In the genomic region with DNA sequence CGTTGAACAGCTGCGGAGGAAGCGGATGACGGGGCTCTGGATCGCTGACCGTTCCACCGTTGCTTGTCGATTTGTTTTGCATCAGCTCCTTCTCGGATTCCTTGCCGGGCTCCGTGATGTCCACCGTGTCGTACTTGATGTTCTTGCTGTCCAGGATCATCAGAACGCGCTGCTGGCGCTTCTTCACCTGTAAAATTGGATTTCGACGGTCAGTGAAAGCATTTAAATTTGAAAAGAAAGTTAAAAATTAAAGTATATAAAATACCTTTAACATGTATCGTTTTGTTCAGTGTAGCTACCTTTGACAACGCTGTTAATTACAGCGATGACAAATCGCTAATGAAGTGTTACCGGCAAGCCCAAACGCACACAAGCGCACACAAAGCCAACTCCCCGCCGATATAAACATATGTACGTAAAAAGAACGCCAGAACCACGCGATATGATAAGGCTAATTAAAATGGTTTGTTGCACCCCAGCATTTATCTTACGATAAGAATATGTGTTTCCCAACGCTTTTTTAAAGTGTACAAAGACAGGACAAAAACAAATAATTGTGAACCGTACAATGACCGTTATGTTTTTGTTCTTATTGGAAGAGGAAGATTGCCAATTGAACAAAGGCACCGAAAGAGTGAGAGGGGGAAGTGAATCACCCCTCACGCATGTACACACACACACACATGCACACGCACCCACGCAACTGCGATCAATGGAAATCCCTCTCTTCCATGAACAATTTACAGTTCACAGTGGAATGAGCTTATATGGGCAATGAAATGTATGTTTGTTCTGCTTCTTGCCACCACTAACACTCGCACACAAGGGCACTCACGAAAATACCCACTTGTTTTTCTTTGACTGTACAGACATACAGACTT, we compare ENCODE assay signal across 5 fruit fly cellular contexts.
TF ChIP-seq lines count a peak whose summit lies in the region.

No protein-coding gene starts in this region.

- peak; percentile 39 for TF ChIP-seq CTCF in whole organism, embryonic (GFP tag; optimal IDR thresholded peaks at IDR 0.05; lab: Kevin White, UChicago)

TF ChIP-seq in whole organism, adult, 20 proteins besides CTCF, POLR2A, EP300 and RAD21:
- TF ChIP-seq ovo (GFP tag; optimal IDR thresholded peaks at IDR 0.05; lab: Kevin White, UChicago) (peak; percentile 91), kay (GFP tag; lab: Kevin White, UChicago; ENCODE audit: borderline replicate concordance) (peak; percentile 92), CG12768 (GFP tag; optimal IDR thresholded peaks at IDR 0.05; lab: Kevin White, UChicago) (no peak), toe (GFP tag; optimal IDR thresholded peaks at IDR 0.05; lab: Kevin White, UChicago) (no peak), Hr96 (GFP tag; optimal IDR thresholded peaks at IDR 0.05; lab: Kevin White, UChicago) (no peak), Mnt (GFP tag; optimal IDR thresholded peaks at IDR 0.05; lab: Kevin White, UChicago) (peak; percentile 44), CG7101 (tag; optimal IDR thresholded peaks at IDR 0.05; lab: Kevin White, UChicago) (no peak), pad (GFP tag; optimal IDR thresholded peaks at IDR 0.05; lab: Kevin White, UChicago) (peak; percentile 99), Crg-1 (GFP tag; optimal IDR thresholded peaks at IDR 0.05; lab: Kevin White, UChicago) (peak; percentile 7), cic (GFP tag; optimal IDR thresholded peaks at IDR 0.05; lab: Kevin White, UChicago) (peak; percentile 50), CG11617 (GFP tag; optimal IDR thresholded peaks at IDR 0.05; lab: Kevin White, UChicago) (peak; percentile 5)

TF ChIP-seq in whole organism, embryonic, 481 proteins besides CTCF, POLR2A, EP300 and RAD21 (continues in another document):
- peak; percentile 31 for TF ChIP-seq ems (GFP tag; optimal IDR thresholded peaks at IDR 0.05; lab: Kevin White, UChicago)
- TF ChIP-seq unpg (GFP tag; optimal IDR thresholded peaks at IDR 0.05; lab: Kevin White, UChicago), result peak; percentile 59
- TF ChIP-seq fd64A (GFP tag; optimal IDR thresholded peaks at IDR 0.05; lab: Kevin White, UChicago), result no peak
- TF ChIP-seq az2 (GFP tag; optimal IDR thresholded peaks at IDR 0.05; lab: Kevin White, UChicago), result peak; percentile 1
- no peak for TF ChIP-seq ro (GFP tag; IDR thresholded peaks at IDR 0.05; lab: Robert Waterston, UW)
- peak; percentile 9 for TF ChIP-seq CG12391 (tag; optimal IDR thresholded peaks at IDR 0.05; lab: Kevin White, UChicago)
- peak; percentile 29 for TF ChIP-seq fd96Cb (tag; optimal IDR thresholded peaks at IDR 0.05; lab: Kevin White, UChicago)
- TF ChIP-seq hkb (optimal IDR thresholded peaks at IDR 0.05; lab: Kevin White, UChicago), result no peak
- TF ChIP-seq hkb (GFP tag; IDR thresholded peaks at IDR 0.05; lab: Robert Waterston, UW), result peak; percentile 43
- peak; percentile 31 for TF ChIP-seq Hmr (GFP tag; optimal IDR thresholded peaks at IDR 0.05; lab: Kevin White, UChicago)
- TF ChIP-seq CG15269 (tag; optimal IDR thresholded peaks at IDR 0.05; lab: Kevin White, UChicago), result peak; percentile 54
- TF ChIP-seq CG8478 (optimal IDR thresholded peaks at IDR 0.05; lab: Kevin White, UChicago), result no peak
- TF ChIP-seq Atf6 (GFP tag; IDR thresholded peaks at IDR 0.05; lab: Robert Waterston, UW), result peak; percentile 50; the same call in 1 of the 2 replicates
- no peak for TF ChIP-seq CG1792 (GFP tag; optimal IDR thresholded peaks at IDR 0.05; lab: Kevin White, UChicago)
- TF ChIP-seq ara (GFP tag; IDR thresholded peaks at IDR 0.05; lab: Robert Waterston, UW), result 0 out of 2 replicates have a peak, but pooled peaks have one; percentile 43
- no peak for TF ChIP-seq jigr1 (GFP tag; IDR thresholded peaks at IDR 0.05; lab: Robert Waterston, UW)
- peak; percentile 48 for TF ChIP-seq CG12769 (tag; optimal IDR thresholded peaks at IDR 0.05; lab: Kevin White, UChicago)

TF ChIP-seq in whole organism, prepupa, 60 proteins besides CTCF, POLR2A, EP300 and RAD21 (continues in another document):
- no peak for TF ChIP-seq dac (GFP tag; optimal IDR thresholded peaks at IDR 0.05; lab: Kevin White, UChicago)
- TF ChIP-seq Eip75B (GFP tag; optimal IDR thresholded peaks at IDR 0.05; lab: Kevin White, UChicago), result no peak
- TF ChIP-seq eg (GFP tag; IDR thresholded peaks at IDR 0.05; lab: Robert Waterston, UW), result no peak
- TF ChIP-seq fkh (GFP tag; optimal IDR thresholded peaks at IDR 0.05; lab: Kevin White, UChicago), result peak; percentile 77
- no peak for TF ChIP-seq CG8319 (GFP tag; optimal IDR thresholded peaks at IDR 0.05; lab: Kevin White, UChicago)
- TF ChIP-seq CG8632 (GFP tag; optimal IDR thresholded peaks at IDR 0.05; lab: Kevin White, UChicago), result peak; percentile 10
- TF ChIP-seq CG9139 (GFP tag; optimal IDR thresholded peaks at IDR 0.05; lab: Kevin White, UChicago), result no peak
- TF ChIP-seq CG6276 (GFP tag; optimal IDR thresholded peaks at IDR 0.05; lab: Kevin White, UChicago), result no peak
- no peak for TF ChIP-seq spab (GFP tag; optimal IDR thresholded peaks at IDR 0.05; lab: Kevin White, UChicago)
- TF ChIP-seq Blimp-1 (GFP tag; optimal IDR thresholded peaks at IDR 0.05; lab: Kevin White, UChicago), result peak; percentile 5
- TF ChIP-seq pdm3 (GFP tag; optimal IDR thresholded peaks at IDR 0.05; lab: Kevin White, UChicago), result no peak
- no peak for TF ChIP-seq CG7368 (GFP tag; optimal IDR thresholded peaks at IDR 0.05; lab: Kevin White, UChicago)
- TF ChIP-seq svp (GFP tag; lab: Kevin White, UChicago), result peak; percentile 48
- TF ChIP-seq Eip93F (GFP tag; optimal IDR thresholded peaks at IDR 0.05; lab: Kevin White, UChicago), result peak; percentile 73
- TF ChIP-seq CG32006 (GFP tag; optimal IDR thresholded peaks at IDR 0.05; lab: Kevin White, UChicago), result peak; percentile 21
- TF ChIP-seq Ets96B (tag; optimal IDR thresholded peaks at IDR 0.05; lab: Kevin White, UChicago), result no peak
- no peak for TF ChIP-seq Gug (GFP tag; IDR thresholded peaks at IDR 0.05; lab: Robert Waterston, UW)
- no peak for TF ChIP-seq Ets21C (GFP tag; optimal IDR thresholded peaks at IDR 0.05; lab: Kevin White, UChicago)
- no peak for TF ChIP-seq CG10631 (GFP tag; optimal IDR thresholded peaks at IDR 0.05; lab: Kevin White, UChicago)

TF ChIP-seq in whole organism, pupa, 21 proteins besides CTCF, POLR2A, EP300 and RAD21:
- peak; percentile 43; the same call in 1 of the 2 replicates for TF ChIP-seq CG32121 (GFP tag; IDR thresholded peaks at IDR 0.05; lab: Robert Waterston, UW)
- no peak for TF ChIP-seq CG14655 (GFP tag; optimal IDR thresholded peaks at IDR 0.05; lab: Kevin White, UChicago)
- TF ChIP-seq CG4496 (GFP tag; IDR thresholded peaks at IDR 0.05; lab: Robert Waterston, UW), result peak; percentile 60; the same call in 2 of the 3 replicates
- peak; percentile 33 for TF ChIP-seq CG8301 (tag; optimal IDR thresholded peaks at IDR 0.05; lab: Kevin White, UChicago)
- no peak for TF ChIP-seq CG13204 (GFP tag; optimal IDR thresholded peaks at IDR 0.05; lab: Kevin White, UChicago)
- peak; percentile 18 for TF ChIP-seq Pif1A (GFP tag; optimal IDR thresholded peaks at IDR 0.05; lab: Kevin White, UChicago)
- peak; percentile 18 for TF ChIP-seq Pif1B (GFP tag; optimal IDR thresholded peaks at IDR 0.05; lab: Kevin White, UChicago)
- TF ChIP-seq gl (tag; optimal IDR thresholded peaks at IDR 0.05; lab: Kevin White, UChicago), result no peak
- TF ChIP-seq fd96Ca (GFP tag; IDR thresholded peaks at IDR 0.05; lab: Robert Waterston, UW), result no peak
- TF ChIP-seq CG8159 (tag; optimal IDR thresholded peaks at IDR 0.05; lab: Kevin White, UChicago), result peak; percentile 41
- no peak for TF ChIP-seq Ets98B (GFP tag; IDR thresholded peaks at IDR 0.05; lab: Robert Waterston, UW)
- TF ChIP-seq Snoo (tag; optimal IDR thresholded peaks at IDR 0.05; lab: Kevin White, UChicago), result peak; percentile 16
- TF ChIP-seq EcR (GFP tag; optimal IDR thresholded peaks at IDR 0.05; lab: Kevin White, UChicago), result peak; percentile 93
TF ChIP-seq in whole organism, pupa: peak in this region for 8.

TF ChIP-seq in whole organism, wandering third instar larva, 38 proteins besides CTCF, POLR2A, EP300 and RAD21:
- TF ChIP-seq sage (GFP tag; optimal IDR thresholded peaks at IDR 0.05; lab: Kevin White, UChicago) (peak; percentile 12), fru (GFP tag; optimal IDR thresholded peaks at IDR 0.05; lab: Kevin White, UChicago) (peak; percentile 34), Hnf4 (GFP tag; optimal IDR thresholded peaks at IDR 0.05; lab: Kevin White, UChicago) (peak; percentile 41), psq (GFP tag; optimal IDR thresholded peaks at IDR 0.05; lab: Kevin White, UChicago) (no peak), Vsx2 (GFP tag; optimal IDR thresholded peaks at IDR 0.05; lab: Kevin White, UChicago; ENCODE audit: partially characterized antibody) (peak; percentile 97), rgr (GFP tag; optimal IDR thresholded peaks at IDR 0.05; lab: Kevin White, UChicago) (peak; percentile 10), Rel (GFP tag; optimal IDR thresholded peaks at IDR 0.05; lab: Kevin White, UChicago) (no peak), Rel (tag; optimal IDR thresholded peaks at IDR 0.05; lab: Kevin White, UChicago) (peak; percentile 81), tai (GFP tag; optimal IDR thresholded peaks at IDR 0.05; lab: Kevin White, UChicago) (no peak), h (GFP tag; optimal IDR thresholded peaks at IDR 0.05; lab: Kevin White, UChicago) (peak; percentile 16), foxo (GFP tag; optimal IDR thresholded peaks at IDR 0.05; lab: Kevin White, UChicago) (peak in 1 of 2 experiments; percentile 2), CrebA (GFP tag; optimal IDR thresholded peaks at IDR 0.05; lab: Kevin White, UChicago; ENCODE audit: borderline replicate concordance) (no peak), Sp1 (GFP tag; optimal IDR thresholded peaks at IDR 0.05; lab: Kevin White, UChicago) (peak; percentile 7), CG32264 (GFP tag; optimal IDR thresholded peaks at IDR 0.05; lab: Kevin White, UChicago) (no peak), woc (GFP tag; optimal IDR thresholded peaks at IDR 0.05; lab: Kevin White, UChicago) (peak; percentile 30), Jra (GFP tag; optimal IDR thresholded peaks at IDR 0.05; lab: Kevin White, UChicago) (peak; percentile 65), HLH106 (tag; optimal IDR thresholded peaks at IDR 0.05; lab: Kevin White, UChicago) (peak; percentile 33)
